Fruit fly (Drosophila melanogaster): ENCODE data around the gene Alg1.

Alg1 gene

DNA sequence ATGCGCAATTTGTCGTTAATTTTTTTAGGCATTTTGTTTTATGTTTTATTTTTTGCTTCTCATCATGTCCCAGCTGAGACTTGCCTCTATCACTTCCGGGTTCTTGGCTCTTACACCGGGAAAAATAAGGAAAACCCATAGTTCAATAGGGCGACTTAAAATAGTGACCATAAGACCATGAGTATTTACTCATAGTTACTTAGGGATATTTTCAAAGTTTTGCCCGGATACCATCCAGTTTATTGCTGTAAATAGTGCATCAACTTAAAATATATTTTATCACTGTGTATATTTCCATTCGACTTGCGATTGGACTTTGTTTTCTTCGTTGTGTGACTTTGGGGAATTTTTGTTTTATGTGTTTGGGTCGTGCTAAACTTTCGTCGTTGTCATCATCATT, 7.9 kb upstream of the Alg1 start:
- TF ChIP-seq Hr39 (GFP tag; optimal IDR thresholded peaks at IDR 0.05) = peak; percentile 51
- no peak for TF ChIP-seq Gug (GFP tag; IDR thresholded peaks at IDR 0.05)
- TF ChIP-seq CG3032 (tag; optimal IDR thresholded peaks at IDR 0.05) = no peak
- no peak for TF ChIP-seq CG34406 (GFP tag; optimal IDR thresholded peaks at IDR 0.05)
- TF ChIP-seq fd59A (GFP tag; optimal IDR thresholded peaks at IDR 0.05) = no peak
- TF ChIP-seq CG11294 (GFP tag; IDR thresholded peaks at IDR 0.05) = no peak
- TF ChIP-seq acj6 (GFP tag; optimal IDR thresholded peaks at IDR 0.05) = no peak
- peak; percentile 10 for TF ChIP-seq Smox (GFP tag; optimal IDR thresholded peaks at IDR 0.05)
- TF ChIP-seq Eip75B (GFP tag; optimal IDR thresholded peaks at IDR 0.05) = no peak
- TF ChIP-seq esn (GFP tag; optimal IDR thresholded peaks at IDR 0.05) = peak; percentile 46
- TF ChIP-seq Sox102F (GFP tag; optimal IDR thresholded peaks at IDR 0.05) = peak; percentile 40
- TF ChIP-seq vri (GFP tag; optimal IDR thresholded peaks at IDR 0.05) = no peak
- no peak for TF ChIP-seq dac (GFP tag; optimal IDR thresholded peaks at IDR 0.05)
- TF ChIP-seq Hr38 (GFP tag; optimal IDR thresholded peaks at IDR 0.05) = no peak
- TF ChIP-seq CG31627 (GFP tag; optimal IDR thresholded peaks at IDR 0.05) = peak; percentile 31
- TF ChIP-seq lz (GFP tag; optimal IDR thresholded peaks at IDR 0.05) = peak; percentile 8
- no peak for TF ChIP-seq achi (GFP tag; optimal IDR thresholded peaks at IDR 0.05)
- TF ChIP-seq Met (GFP tag; optimal IDR thresholded peaks at IDR 0.05) = peak; percentile 42
- TF ChIP-seq OdsH (GFP tag; optimal IDR thresholded peaks at IDR 0.05) = no peak
- no peak for TF ChIP-seq Sox14 (GFP tag; optimal IDR thresholded peaks at IDR 0.05)
- no peak for TF ChIP-seq Lpt (GFP tag; optimal IDR thresholded peaks at IDR 0.05)
- peak; percentile 14 for TF ChIP-seq Ets21C (GFP tag; optimal IDR thresholded peaks at IDR 0.05)
- no peak for TF ChIP-seq CG8119 (GFP tag; IDR thresholded peaks at IDR 0.05)
- no peak for TF ChIP-seq fkh (GFP tag; optimal IDR thresholded peaks at IDR 0.05)
- no peak for TF ChIP-seq CG6792 (GFP tag; optimal IDR thresholded peaks at IDR 0.05)
- TF ChIP-seq Ets96B (tag; optimal IDR thresholded peaks at IDR 0.05) = no peak

dm6 chr3R:17814191-17814923, 3.4 kb upstream of the Alg1 start:
- TF ChIP-seq Hr4 (GFP tag; optimal IDR thresholded peaks at IDR 0.05) (peak; percentile 21), salr (GFP tag; optimal IDR thresholded peaks at IDR 0.05) (peak in 1 of 2 experiments; percentile 2), CG10631 (GFP tag; optimal IDR thresholded peaks at IDR 0.05) (peak; percentile 15), CG1621 (tag; optimal IDR thresholded peaks at IDR 0.05) (no peak), CG6163 (GFP tag; IDR thresholded peaks at IDR 0.05) (no peak), CG11762 (GFP tag; optimal IDR thresholded peaks at IDR 0.05; ENCODE audit: insufficient read depth) (no peak), Blimp-1 (GFP tag; optimal IDR thresholded peaks at IDR 0.05) (no peak), vri (GFP tag; optimal IDR thresholded peaks at IDR 0.05) (no peak), CG11902 (GFP tag; optimal IDR thresholded peaks at IDR 0.05) (no peak), Eip78C (GFP tag) (peak; percentile 33), Lpt (GFP tag; optimal IDR thresholded peaks at IDR 0.05) (peak; percentile 4), CG9139 (GFP tag; optimal IDR thresholded peaks at IDR 0.05) (no peak), eg (GFP tag; IDR thresholded peaks at IDR 0.05) (0 out of 3 replicates have a peak, but pooled peaks have one; percentile 43), CG3919 (GFP tag; optimal IDR thresholded peaks at IDR 0.05) (peak; percentile 3), CG8632 (GFP tag; optimal IDR thresholded peaks at IDR 0.05) (no peak), achi (GFP tag; optimal IDR thresholded peaks at IDR 0.05) (no peak), CG32006 (GFP tag; optimal IDR thresholded peaks at IDR 0.05) (peak; percentile 46)

dm6 chr3R:17812477-17812876, 1.5 kb upstream of the Alg1 start:
- no peak for TF ChIP-seq CG9139 (GFP tag; optimal IDR thresholded peaks at IDR 0.05)
- TF ChIP-seq CG6854 (GFP tag; optimal IDR thresholded peaks at IDR 0.05) = no peak
- TF ChIP-seq salr (GFP tag; optimal IDR thresholded peaks at IDR 0.05) = no peak
- no peak for TF ChIP-seq CG6276 (GFP tag; optimal IDR thresholded peaks at IDR 0.05)
- TF ChIP-seq CG34406 (GFP tag; optimal IDR thresholded peaks at IDR 0.05) = no peak
- TF ChIP-seq Sox14 (GFP tag; optimal IDR thresholded peaks at IDR 0.05) = no peak
- TF ChIP-seq Sox15 (GFP tag; optimal IDR thresholded peaks at IDR 0.05) = no peak
- TF ChIP-seq Sox102F (GFP tag; optimal IDR thresholded peaks at IDR 0.05) = no peak
- no peak for TF ChIP-seq dsx (GFP tag; optimal IDR thresholded peaks at IDR 0.05; ENCODE audit: poor library complexity, severe bottlenecking)
- TF ChIP-seq CG6808 (GFP tag; optimal IDR thresholded peaks at IDR 0.05) = no peak
- TF ChIP-seq OdsH (GFP tag; optimal IDR thresholded peaks at IDR 0.05) = no peak
- no peak for TF ChIP-seq svp (GFP tag)
- TF ChIP-seq ss (GFP tag; optimal IDR thresholded peaks at IDR 0.05) = no peak
- no peak for TF ChIP-seq CG6163 (GFP tag; IDR thresholded peaks at IDR 0.05)
